Worm (Caenorhabditis elegans): ENCODE data around the gene snu-66.

The snu-66 gene

ce11 chrV:7570955-7571354 lies 4.5 kb downstream of the snu-66 start, which contains the start of gene F19F10.14:
Gene F19F10.14, minus strand, starts transcription at chrV:7571055.
- TF ChIP-seq lin-13 (tag; optimal IDR thresholded peaks at IDR 0.05) (no peak), blmp-1 (tag; optimal IDR thresholded peaks at IDR 0.05) (no peak), nhr-237 (tag; optimal IDR thresholded peaks at IDR 0.05) (no peak), cnd-1 (tag; optimal IDR thresholded peaks at IDR 0.05) (no peak), unc-39 (tag; optimal IDR thresholded peaks at IDR 0.05) (no peak), M03D4.4 (tag; optimal IDR thresholded peaks at IDR 0.05) (no peak), elt-3 (tag; optimal IDR thresholded peaks at IDR 0.05) (no peak), mep-1 (tag; optimal IDR thresholded peaks at IDR 0.05) (no peak)

ce11 chrV:7570290-7570689 lies 5.2 kb downstream of the snu-66 start, which contains the start of gene clec-212:
Gene clec-212, minus strand, starts transcription at chrV:7570390.
- peak; percentile 54 for TF ChIP-seq zip-8 (tag; optimal IDR thresholded peaks at IDR 0.05)
- TF ChIP-seq lin-32 (GFP tag; optimal IDR thresholded peaks at IDR 0.05) = no peak
- no peak for TF ChIP-seq lin-13 (tag; optimal IDR thresholded peaks at IDR 0.05)
- no peak for TF ChIP-seq ham-2 (GFP tag; optimal IDR thresholded peaks at IDR 0.05)
- TF ChIP-seq drap-1 (GFP tag; optimal IDR thresholded peaks at IDR 0.05) = no peak

DNA sequence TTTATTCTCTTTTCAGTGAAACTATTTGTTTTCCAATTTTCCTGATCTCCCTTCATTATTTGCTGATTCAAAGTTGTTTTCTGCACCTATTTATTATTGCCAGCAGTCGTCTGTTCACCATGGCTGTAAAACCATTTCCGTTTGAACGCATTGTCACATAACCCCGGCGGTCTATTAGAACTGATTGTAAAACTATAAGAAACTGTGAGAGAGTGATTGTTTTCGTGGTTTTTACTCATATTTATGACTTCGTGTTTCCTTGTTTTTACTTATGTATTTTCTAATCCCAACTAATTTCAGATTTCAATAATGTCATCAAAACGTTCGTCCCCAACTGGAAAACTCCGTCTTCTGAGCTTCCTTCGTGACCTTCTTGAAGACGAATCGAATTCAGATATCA lies 12.5 kb downstream of the snu-66 start, which contains the start of gene F19F10.1:
Gene F19F10.1, plus strand, starts transcription at position 301 of the 400 bp plus-strand sequence.
- no peak for TF ChIP-seq hlh-1 (tag; optimal IDR thresholded peaks at IDR 0.05)
- no peak for TF ChIP-seq mep-1 (tag; optimal IDR thresholded peaks at IDR 0.05)
- no peak for TF ChIP-seq lin-13 (tag; optimal IDR thresholded peaks at IDR 0.05)
- no peak for TF ChIP-seq tbx-8 (GFP tag; optimal IDR thresholded peaks at IDR 0.05)

DNA sequence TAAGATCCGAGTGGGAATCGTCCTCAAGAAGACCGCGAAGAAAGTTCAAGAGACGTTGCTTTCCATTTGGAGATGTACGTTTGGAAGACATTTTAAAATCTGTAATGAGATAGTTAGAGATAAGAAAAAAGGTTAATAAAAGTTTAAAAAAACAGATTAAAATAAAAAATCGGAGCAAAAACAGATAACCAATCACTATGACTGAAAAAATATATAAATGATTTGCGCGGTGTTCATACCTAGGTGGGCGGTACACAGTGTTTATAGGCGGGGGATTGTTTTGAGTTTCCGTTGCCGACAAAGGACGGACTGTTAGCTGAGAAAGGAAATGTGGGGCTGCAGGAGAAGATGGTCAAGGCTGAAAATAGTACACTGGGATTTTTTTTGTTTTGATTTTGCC lies 16.8 kb downstream of the snu-66 start, which contains the start of gene ets-7:
Gene ets-7, minus strand, starts transcription at position 101 of the 400 bp plus-strand sequence.
- TF ChIP-seq ceh-39 (tag; optimal IDR thresholded peaks at IDR 0.05) = no peak
- TF ChIP-seq snpc-4 (tag; optimal IDR thresholded peaks at IDR 0.05) = no peak
- TF ChIP-seq nhr-76 (tag; optimal IDR thresholded peaks at IDR 0.05) = no peak
- no peak for TF ChIP-seq nhr-237 (tag; optimal IDR thresholded peaks at IDR 0.05)
- TF ChIP-seq ceh-43 (GFP tag; optimal IDR thresholded peaks at IDR 0.05) = no peak
- no peak for TF ChIP-seq bed-3 (GFP tag; optimal IDR thresholded peaks at IDR 0.05)
- TF ChIP-seq tbx-8 (GFP tag; optimal IDR thresholded peaks at IDR 0.05) = no peak
- no peak for TF ChIP-seq ham-2 (GFP tag; optimal IDR thresholded peaks at IDR 0.05)
- no peak for TF ChIP-seq lin-32 (GFP tag; optimal IDR thresholded peaks at IDR 0.05)

- no peak for TF ChIP-seq mab-5 (tag; optimal IDR thresholded peaks at IDR 0.05)
- no peak for TF ChIP-seq bed-3 (GFP tag; optimal IDR thresholded peaks at IDR 0.05)
- TF ChIP-seq unc-39 (tag; optimal IDR thresholded peaks at IDR 0.05) = no peak
- TF ChIP-seq zip-8 (tag; optimal IDR thresholded peaks at IDR 0.05) = no peak
- no peak for TF ChIP-seq M03D4.4 (tag; optimal IDR thresholded peaks at IDR 0.05)
- no peak for TF ChIP-seq ceh-43 (GFP tag; optimal IDR thresholded peaks at IDR 0.05)
- no peak for TF ChIP-seq mls-2 (tag; optimal IDR thresholded peaks at IDR 0.05)
- TF ChIP-seq ztf-11 (tag; optimal IDR thresholded peaks at IDR 0.05) = no peak
- no peak for TF ChIP-seq unc-120 (tag; optimal IDR thresholded peaks at IDR 0.05; ENCODE audit: poor library complexity, severe bottlenecking)
- TF ChIP-seq pha-4 (tag; optimal IDR thresholded peaks at IDR 0.05) = no peak
- TF ChIP-seq nhr-28 (tag; optimal IDR thresholded peaks at IDR 0.05) = no peak
- no peak for TF ChIP-seq unc-62 (GFP tag; optimal IDR thresholded peaks at IDR 0.05)
- TF ChIP-seq snpc-4 (tag; optimal IDR thresholded peaks at IDR 0.05) = no peak
- no peak for TF ChIP-seq sptf-1 (tag; optimal IDR thresholded peaks at IDR 0.05)
- no peak for TF ChIP-seq tbx-8 (GFP tag; optimal IDR thresholded peaks at IDR 0.05)
- no peak for TF ChIP-seq nhr-2 (tag; optimal IDR thresholded peaks at IDR 0.05)
- TF ChIP-seq ham-2 (GFP tag; optimal IDR thresholded peaks at IDR 0.05) = no peak
- no peak for TF ChIP-seq lsy-2 (tag; optimal IDR thresholded peaks at IDR 0.05)
Measured at ce11 chrV:7555875-7556274, 19.6 kb downstream of the snu-66 start.

ce11 chrV:7553873-7554362 lies 21.6 kb downstream of the snu-66 start, which contains the start of gene ttr-10:
Gene ttr-10, minus strand, starts transcription at chrV:7553923.
- no peak for TF ChIP-seq ceh-83 (GFP tag; optimal IDR thresholded peaks at IDR 0.05)
- TF ChIP-seq nhr-12 (tag; optimal IDR thresholded peaks at IDR 0.05) = no peak
- TF ChIP-seq nhr-2 (tag; optimal IDR thresholded peaks at IDR 0.05) = no peak
- no peak for TF ChIP-seq elt-3 (tag; optimal IDR thresholded peaks at IDR 0.05)
- TF ChIP-seq mab-5 (tag; optimal IDR thresholded peaks at IDR 0.05) = no peak
- TF ChIP-seq nhr-28 (tag; optimal IDR thresholded peaks at IDR 0.05) = no peak
- no peak for TF ChIP-seq zip-8 (tag; optimal IDR thresholded peaks at IDR 0.05)
- TF ChIP-seq mep-1 (tag; optimal IDR thresholded peaks at IDR 0.05) = no peak
- no peak for TF ChIP-seq unc-120 (tag; optimal IDR thresholded peaks at IDR 0.05; ENCODE audit: poor library complexity, severe bottlenecking)
- no peak for TF ChIP-seq flh-1 (GFP tag; optimal IDR thresholded peaks at IDR 0.05)
- no peak for TF ChIP-seq sem-2 (GFP tag; optimal IDR thresholded peaks at IDR 0.05)
- no peak for TF ChIP-seq unc-62 (GFP tag; optimal IDR thresholded peaks at IDR 0.05)
- TF ChIP-seq mls-2 (tag; optimal IDR thresholded peaks at IDR 0.05) = no peak
- no peak for TF ChIP-seq pha-4 (tag; optimal IDR thresholded peaks at IDR 0.05)
- no peak for TF ChIP-seq ztf-11 (tag; optimal IDR thresholded peaks at IDR 0.05)
- TF ChIP-seq drap-1 (GFP tag; optimal IDR thresholded peaks at IDR 0.05) = no peak
- no peak for TF ChIP-seq ceh-39 (tag; optimal IDR thresholded peaks at IDR 0.05)
- no peak for TF ChIP-seq ces-1 (GFP tag; optimal IDR thresholded peaks at IDR 0.05)
- TF ChIP-seq snpc-4 (tag; optimal IDR thresholded peaks at IDR 0.05) = no peak
- no peak for TF ChIP-seq ham-2 (GFP tag; optimal IDR thresholded peaks at IDR 0.05)

Data from whole organism, mixed stage, embryonic.